Worm (Caenorhabditis elegans): ENCODE data around the gene T13G4.7.

- TF ChIP-seq blmp-1 (tag; optimal IDR thresholded peaks at IDR 0.05; ENCODE audit: insufficient read depth) (no peak), unc-39 (tag; optimal IDR thresholded peaks at IDR 0.05) (no peak), nhr-11 (tag; optimal IDR thresholded peaks at IDR 0.05) (no peak), dmd-4 (tag; optimal IDR thresholded peaks at IDR 0.05) (no peak), nhr-23 (tag; optimal IDR thresholded peaks at IDR 0.05) (no peak), nhr-21 (tag; optimal IDR thresholded peaks at IDR 0.05) (no peak), unc-62 (GFP tag; optimal IDR thresholded peaks at IDR 0.05) (no peak), lin-13 (GFP tag; optimal IDR thresholded peaks at IDR 0.05) (no peak), ama-1 (optimal IDR thresholded peaks at IDR 0.05) (no peak)
These were observed 33.9 kb downstream of the T13G4.7 start for ce11 chrX:1172024-1172423.
